In the genomic region with DNA sequence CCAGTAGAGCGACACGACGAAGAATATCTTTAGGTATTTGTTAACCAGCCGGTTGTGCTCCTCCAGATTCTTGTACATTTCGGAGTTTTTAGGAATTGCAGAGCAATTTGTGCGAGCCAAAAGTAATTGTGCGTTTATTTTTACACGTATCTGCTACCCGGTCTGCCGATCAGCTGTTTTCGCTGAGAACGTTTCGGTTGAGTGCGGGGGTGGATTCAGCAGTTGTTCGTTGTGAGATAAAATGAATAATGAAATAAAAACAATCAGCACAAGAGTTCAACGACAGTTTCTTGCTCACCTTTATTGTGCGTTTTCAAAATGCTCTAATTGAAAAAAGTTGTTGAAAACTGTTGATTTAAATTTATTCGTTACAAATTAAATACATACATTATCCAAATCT, we compare ENCODE assay signal across 2 fruit fly cellular contexts.
TF ChIP-seq lines count a peak whose summit lies in the region.

A gene (minus strand): TSS at position 176 of the 400 bp plus-strand sequence.

TF ChIP-seq in whole organism, adult, 20 proteins besides CTCF, POLR2A, EP300 and RAD21 (continued from another document):
- TF ChIP-seq CG5204 (GFP tag; optimal IDR thresholded peaks at IDR 0.05; lab: Kevin White, UChicago) (no peak), Clk (GFP tag; optimal IDR thresholded peaks at IDR 0.05; lab: Kevin White, UChicago) (no peak)

TF ChIP-seq in whole organism, embryonic, 481 proteins besides CTCF, POLR2A, EP300 and RAD21 (continued from another document and continues in another):
- TF ChIP-seq row (GFP tag; IDR thresholded peaks at IDR 0.05; lab: Robert Waterston, UW) (peak; percentile 94), CG4282 (GFP tag; optimal IDR thresholded peaks at IDR 0.05; lab: Kevin White, UChicago) (no peak), CG11085 (GFP tag; IDR thresholded peaks at IDR 0.05; lab: Robert Waterston, UW) (no peak), dan (GFP tag; IDR thresholded peaks at IDR 0.05; lab: Robert Waterston, UW) (no peak), sisA (GFP tag; IDR thresholded peaks at IDR 0.05; lab: Robert Waterston, UW) (no peak), CHES-1-like (GFP tag; optimal IDR thresholded peaks at IDR 0.05; lab: Kevin White, UChicago) (no peak), CG6683 (GFP tag; optimal IDR thresholded peaks at IDR 0.05; lab: Kevin White, UChicago) (no peak), Stat92E (GFP tag; optimal IDR thresholded peaks at IDR 0.05; lab: Kevin White, UChicago) (no peak), CG3407 (GFP tag; optimal IDR thresholded peaks at IDR 0.05; lab: Kevin White, UChicago) (no peak), cato (GFP tag; optimal IDR thresholded peaks at IDR 0.05; lab: Kevin White, UChicago; ENCODE audit: borderline replicate concordance) (no peak), rib (GFP tag; IDR thresholded peaks at IDR 0.05; lab: Robert Waterston, UW) (no peak), CG12659 (GFP tag; optimal IDR thresholded peaks at IDR 0.05; lab: Kevin White, UChicago) (no peak), CG30403 (GFP tag; optimal IDR thresholded peaks at IDR 0.05; lab: Kevin White, UChicago) (no peak), grau (tag; optimal IDR thresholded peaks at IDR 0.05; lab: Kevin White, UChicago) (peak; percentile 31), CG8765 (GFP tag; IDR thresholded peaks at IDR 0.05; lab: Robert Waterston, UW) (no peak), nerfin-2 (GFP tag; IDR thresholded peaks at IDR 0.05; lab: Robert Waterston, UW; ENCODE audit: partially characterized antibody) (no peak), CG13424 (tag; optimal IDR thresholded peaks at IDR 0.05; lab: Kevin White, UChicago) (no peak), bigmax (GFP tag; optimal IDR thresholded peaks at IDR 0.05; lab: Kevin White, UChicago) (no peak), CG6272 (GFP tag; IDR thresholded peaks at IDR 0.05; lab: Robert Waterston, UW) (no peak), CG12104 (GFP tag; optimal IDR thresholded peaks at IDR 0.05; lab: Kevin White, UChicago) (no peak), BEAF-32 (GFP tag; optimal IDR thresholded peaks at IDR 0.05; lab: Kevin White, UChicago) (no peak), CG16815 (GFP tag; optimal IDR thresholded peaks at IDR 0.05; lab: Kevin White, UChicago) (no peak), Vsx1 (GFP tag; optimal IDR thresholded peaks at IDR 0.05; lab: Kevin White, UChicago) (no peak), CG15011 (GFP tag; optimal IDR thresholded peaks at IDR 0.05; lab: Kevin White, UChicago) (no peak), NK7.1 (GFP tag; optimal IDR thresholded peaks at IDR 0.05; lab: Kevin White, UChicago) (no peak), slbo (GFP tag; IDR thresholded peaks at IDR 0.05; lab: Robert Waterston, UW) (peak; percentile 46; the same call in 1 of the 2 replicates), Myb (GFP tag; optimal IDR thresholded peaks at IDR 0.05; lab: Kevin White, UChicago) (no peak), Lpt (GFP tag; optimal IDR thresholded peaks at IDR 0.05; lab: Kevin White, UChicago) (no peak), CG7987 (GFP tag; optimal IDR thresholded peaks at IDR 0.05; lab: Kevin White, UChicago) (peak; percentile 12), NC2α (GFP tag; optimal IDR thresholded peaks at IDR 0.05; lab: Kevin White, UChicago) (no peak), CG17186 (GFP tag; optimal IDR thresholded peaks at IDR 0.05; lab: Kevin White, UChicago) (no peak), zfh1 (GFP tag; IDR thresholded peaks at IDR 0.05; lab: Robert Waterston, UW) (no peak), Oli (tag; optimal IDR thresholded peaks at IDR 0.05; lab: Kevin White, UChicago) (no peak), Ssrp (tag; optimal IDR thresholded peaks at IDR 0.05; lab: Kevin White, UChicago) (no peak), Sin3A (optimal IDR thresholded peaks at IDR 0.05; lab: Kevin White, UChicago) (no peak), lola (GFP tag; optimal IDR thresholded peaks at IDR 0.05; lab: Kevin White, UChicago) (no peak), repo (GFP tag; optimal IDR thresholded peaks at IDR 0.05; lab: Kevin White, UChicago) (no peak), psq (GFP tag; optimal IDR thresholded peaks at IDR 0.05; lab: Kevin White, UChicago) (no peak), en (GFP tag; optimal IDR thresholded peaks at IDR 0.05; lab: Kevin White, UChicago) (no peak), gro (GFP tag; optimal IDR thresholded peaks at IDR 0.05; lab: Kevin White, UChicago) (no peak), exex (tag; optimal IDR thresholded peaks at IDR 0.05; lab: Kevin White, UChicago) (no peak), CG9817 (tag; optimal IDR thresholded peaks at IDR 0.05; lab: Kevin White, UChicago) (no peak), TFAM (GFP tag; optimal IDR thresholded peaks at IDR 0.05; lab: Kevin White, UChicago) (no peak), CG1529 (GFP tag; optimal IDR thresholded peaks at IDR 0.05; lab: Kevin White, UChicago) (no peak), Mrtf (GFP tag; IDR thresholded peaks at IDR 0.05; lab: Robert Waterston, UW) (no peak), Dip3 (GFP tag; optimal IDR thresholded peaks at IDR 0.05; lab: Kevin White, UChicago) (no peak), CG34224 (GFP tag; IDR thresholded peaks at IDR 0.05; lab: Robert Waterston, UW; ENCODE audit: partially characterized antibody) (no peak; the same call in 2 of the 3 replicates), D (optimal IDR thresholded peaks at IDR 0.05; lab: Kevin White, UChicago) (no peak), D (GFP tag; optimal IDR thresholded peaks at IDR 0.05; lab: Kevin White, UChicago) (no peak), btn (GFP tag; optimal IDR thresholded peaks at IDR 0.05; lab: Kevin White, UChicago) (no peak), HLH54F (GFP tag; optimal IDR thresholded peaks at IDR 0.05; lab: Kevin White, UChicago) (no peak), CoRest (tag; optimal IDR thresholded peaks at IDR 0.05; lab: Kevin White, UChicago) (no peak), Nf-YB (GFP tag; optimal IDR thresholded peaks at IDR 0.05; lab: Kevin White, UChicago) (no peak), CG14965 (GFP tag; optimal IDR thresholded peaks at IDR 0.05; lab: Kevin White, UChicago; ENCODE audit: borderline replicate concordance) (no peak), CG34422 (GFP tag; IDR thresholded peaks at IDR 0.05; lab: Robert Waterston, UW) (peak; percentile 61; the same call in 2 of the 3 replicates), CG2120 (GFP tag; optimal IDR thresholded peaks at IDR 0.05; lab: Kevin White, UChicago) (peak; percentile 34), Bdp1 (GFP tag; optimal IDR thresholded peaks at IDR 0.05; lab: Kevin White, UChicago) (no peak), CG42726 (GFP tag; IDR thresholded peaks at IDR 0.05; lab: Robert Waterston, UW; ENCODE audit: partially characterized antibody) (no peak), HmgD (GFP tag; optimal IDR thresholded peaks at IDR 0.05; lab: Kevin White, UChicago) (no peak), lilli (GFP tag; optimal IDR thresholded peaks at IDR 0.05; lab: Kevin White, UChicago) (peak; percentile 41), CG2129 (GFP tag; IDR thresholded peaks at IDR 0.05; lab: Robert Waterston, UW; ENCODE audit: partially characterized antibody) (no peak), CG11398 (GFP tag; optimal IDR thresholded peaks at IDR 0.05; lab: Kevin White, UChicago) (no peak), CG18599 (GFP tag; optimal IDR thresholded peaks at IDR 0.05; lab: Kevin White, UChicago) (no peak), CG10321 (GFP tag; IDR thresholded peaks at IDR 0.05; lab: Robert Waterston, UW) (no peak), grn (GFP tag; optimal IDR thresholded peaks at IDR 0.05; lab: Kevin White, UChicago) (no peak), Gug (GFP tag; IDR thresholded peaks at IDR 0.05; lab: Robert Waterston, UW) (no peak), croc (GFP tag; conservative IDR thresholded peaks at IDR 0.05; lab: Robert Waterston, UW) (no peak), Oaz (GFP tag; IDR thresholded peaks at IDR 0.05; lab: Robert Waterston, UW) (no peak), CG12942 (GFP tag; optimal IDR thresholded peaks at IDR 0.05; lab: Kevin White, UChicago) (no peak), bowl (GFP tag; IDR thresholded peaks at IDR 0.05; lab: Robert Waterston, UW) (no peak), CG4854 (GFP tag; optimal IDR thresholded peaks at IDR 0.05; lab: Kevin White, UChicago) (no peak), CG31365 (tag; optimal IDR thresholded peaks at IDR 0.05; lab: Kevin White, UChicago) (no peak), mam (GFP tag; optimal IDR thresholded peaks at IDR 0.05; lab: Kevin White, UChicago) (no peak), CG13287 (GFP tag; IDR thresholded peaks at IDR 0.05; lab: Robert Waterston, UW; ENCODE audit: partially characterized antibody) (peak; percentile 35), Hmr (GFP tag; optimal IDR thresholded peaks at IDR 0.05; lab: Kevin White, UChicago) (no peak), Xbp1 (GFP tag; optimal IDR thresholded peaks at IDR 0.05; lab: Kevin White, UChicago) (peak; percentile 28), CG9215 (GFP tag; IDR thresholded peaks at IDR 0.05; lab: Robert Waterston, UW) (no peak), corto (GFP tag; optimal IDR thresholded peaks at IDR 0.05; lab: Kevin White, UChicago) (no peak), sd (tag; optimal IDR thresholded peaks at IDR 0.05; lab: Kevin White, UChicago) (no peak), CG33213 (GFP tag; optimal IDR thresholded peaks at IDR 0.05; lab: Kevin White, UChicago) (no peak), bbx (GFP tag; IDR thresholded peaks at IDR 0.05; lab: Robert Waterston, UW; ENCODE audit: partially characterized antibody) (no peak), gcm2 (GFP tag; optimal IDR thresholded peaks at IDR 0.05; lab: Kevin White, UChicago) (no peak), Drgx (GFP tag; IDR thresholded peaks at IDR 0.05; lab: Robert Waterston, UW) (no peak), Usf (GFP tag; optimal IDR thresholded peaks at IDR 0.05; lab: Kevin White, UChicago) (no peak), CG30020 (tag; optimal IDR thresholded peaks at IDR 0.05; lab: Kevin White, UChicago) (no peak), dpn (GFP tag; optimal IDR thresholded peaks at IDR 0.05; lab: Kevin White, UChicago) (peak; percentile 1 to 9), ATbp (GFP tag; optimal IDR thresholded peaks at IDR 0.05; lab: Kevin White, UChicago) (no peak), tup (GFP tag; optimal IDR thresholded peaks at IDR 0.05; lab: Kevin White, UChicago) (no peak), Atf6 (GFP tag; IDR thresholded peaks at IDR 0.05; lab: Robert Waterston, UW) (0 out of 2 replicates have a peak, but pooled peaks have one; percentile 46), kni (GFP tag; optimal IDR thresholded peaks at IDR 0.05; lab: Kevin White, UChicago) (no peak), CG14050 (GFP tag; IDR thresholded peaks at IDR 0.05; lab: Robert Waterston, UW) (no peak), CG3281 (GFP tag; optimal IDR thresholded peaks at IDR 0.05; lab: Kevin White, UChicago) (peak; percentile 8), CG8290 (GFP tag; optimal IDR thresholded peaks at IDR 0.05; lab: Kevin White, UChicago) (no peak), CG8290 (tag; optimal IDR thresholded peaks at IDR 0.05; lab: Kevin White, UChicago) (peak in 1 of 2 experiments; percentile 62), Fer3 (tag; optimal IDR thresholded peaks at IDR 0.05; lab: Kevin White, UChicago) (peak; percentile 3), so (GFP tag; IDR thresholded peaks at IDR 0.05; lab: Robert Waterston, UW) (0 out of 3 replicates have a peak, but pooled peaks have one; percentile 12), CG5245 (GFP tag; optimal IDR thresholded peaks at IDR 0.05; lab: Kevin White, UChicago) (no peak), CG17802 (tag; optimal IDR thresholded peaks at IDR 0.05; lab: Kevin White, UChicago) (no peak), jigr1 (GFP tag; IDR thresholded peaks at IDR 0.05; lab: Robert Waterston, UW) (no peak), Trl (optimal IDR thresholded peaks at IDR 0.05; lab: Kevin White, UChicago) (no peak), Trl (GFP tag; optimal IDR thresholded peaks at IDR 0.05; lab: Kevin White, UChicago) (no peak), CG32772 (GFP tag; IDR thresholded peaks at IDR 0.05; lab: Robert Waterston, UW) (no peak), CG12744 (GFP tag; optimal IDR thresholded peaks at IDR 0.05; lab: Kevin White, UChicago) (no peak), zfh2 (GFP tag; optimal IDR thresholded peaks at IDR 0.05; lab: Kevin White, UChicago) (no peak), CG11456 (GFP tag; IDR thresholded peaks at IDR 0.05; lab: Robert Waterston, UW) (no peak), Blimp-1 (GFP tag; optimal IDR thresholded peaks at IDR 0.05; lab: Kevin White, UChicago) (no peak), CG11093 (GFP tag; IDR thresholded peaks at IDR 0.05; lab: Robert Waterston, UW) (no peak), Aef1 (GFP tag; IDR thresholded peaks at IDR 0.05; lab: Robert Waterston, UW) (no peak), fd64A (GFP tag; optimal IDR thresholded peaks at IDR 0.05; lab: Kevin White, UChicago) (no peak), nmo (GFP tag; optimal IDR thresholded peaks at IDR 0.05; lab: Kevin White, UChicago) (no peak), CG15479 (GFP tag; optimal IDR thresholded peaks at IDR 0.05; lab: Kevin White, UChicago) (peak; percentile 19), MBD-R2 (GFP tag; IDR thresholded peaks at IDR 0.05; lab: Robert Waterston, UW) (peak; percentile 79), D19A (tag; optimal IDR thresholded peaks at IDR 0.05; lab: Kevin White, UChicago) (peak; percentile 3), Ets65A (GFP tag; lab: Kevin White, UChicago) (peak; percentile 11), NfI (GFP tag; optimal IDR thresholded peaks at IDR 0.05; lab: Kevin White, UChicago) (no peak), CG16863 (GFP tag; optimal IDR thresholded peaks at IDR 0.05; lab: Kevin White, UChicago) (no peak), CG10274 (GFP tag; optimal IDR thresholded peaks at IDR 0.05; lab: Kevin White, UChicago) (no peak), seq (GFP tag; IDR thresholded peaks at IDR 0.05; lab: Robert Waterston, UW) (no peak), shn (GFP tag; optimal IDR thresholded peaks at IDR 0.05; lab: Kevin White, UChicago) (no peak), CG43689 (GFP tag; IDR thresholded peaks at IDR 0.05; lab: Robert Waterston, UW) (no peak), tll (GFP tag; optimal IDR thresholded peaks at IDR 0.05; lab: Kevin White, UChicago) (no peak), jumu (GFP tag; optimal IDR thresholded peaks at IDR 0.05; lab: Kevin White, UChicago) (no peak), vfl (GFP tag; optimal IDR thresholded peaks at IDR 0.05; lab: Kevin White, UChicago) (no peak), Mad (GFP tag; optimal IDR thresholded peaks at IDR 0.05; lab: Kevin White, UChicago) (no peak), CG14014 (GFP tag; IDR thresholded peaks at IDR 0.05; lab: Robert Waterston, UW) (peak; percentile 34; the same call in 1 of the 2 replicates), B-H1 (GFP tag; IDR thresholded peaks at IDR 0.05; lab: Robert Waterston, UW) (no peak), CG7745 (tag; optimal IDR thresholded peaks at IDR 0.05; lab: Kevin White, UChicago) (no peak), CG12769 (tag; optimal IDR thresholded peaks at IDR 0.05; lab: Kevin White, UChicago) (no peak), gfzf (GFP tag; optimal IDR thresholded peaks at IDR 0.05; lab: Kevin White, UChicago) (no peak), Ets97D (GFP tag; optimal IDR thresholded peaks at IDR 0.05; lab: Kevin White, UChicago) (no peak), CG4707 (GFP tag; optimal IDR thresholded peaks at IDR 0.05; lab: Kevin White, UChicago) (no peak)
